Worm (Caenorhabditis elegans) whole organism, mixed stage, embryonic: ENCODE measurements around the gene lat-1.

ENCODE experiments used
- lin-13 ChIP-seq: fragments of 150-350 bp; optimal IDR thresholded peaks from 2 replicates; lab custom pipeline; 2014; ENCODE audit warnings: missing biosample characterization, missing genetic modification characterization
- lsy-2 ChIP-seq: fragments of 150-350 bp; optimal IDR thresholded peaks from 2 replicates; lab custom pipeline; 2014; ENCODE audit warnings: missing biosample characterization, missing genetic modification characterization
- sem-2 ChIP-seq: fragments of 200-800 bp; sonication (Bioruptor generic); optimal IDR thresholded peaks from 2 replicates; lab custom pipeline; 2018; ENCODE audit warnings: mild to moderate bottlenecking, missing genetic modification characterization, missing compliant biosample characterization
- ztf-11 ChIP-seq: fragments of 150-350 bp; optimal IDR thresholded peaks from 2 replicates; lab custom pipeline; 2014; ENCODE audit warnings: missing biosample characterization, missing genetic modification characterization

ce11 chrII:8916656-8917055, 20.0 kb downstream of the lat-1 start:
- no peak for TF ChIP-seq lsy-2
- TF ChIP-seq lin-13 (tag; lab: Kevin White, UChicago): no peak
- TF ChIP-seq sem-2 (GFP tag; lab: Kevin White, UChicago): no peak
- TF ChIP-seq ztf-11 (tag; lab: Kevin White, UChicago): no peak
